Fruit fly (Drosophila melanogaster) whole organism, embryonic: ENCODE data around the gene pnt.

Experiments
- B-H2 ChIP-seq: fragments of 200-800 bp; sonication (Bioruptor generic); optimal IDR thresholded peaks from 2 replicates; lab custom pipeline; 2018; ENCODE audit warnings: missing biosample characterization, mild to moderate bottlenecking, missing genetic modification characterization
- CG11085 ChIP-seq: fragments of 200-800 bp; sonication (Bioruptor generic); IDR thresholded peaks from 2 replicates; pipeline ENCODE4 v1.3.6; 2022; ENCODE audit warnings: missing biosample characterization, missing genetic modification characterization
- CG12236 ChIP-seq: fragments of 200-800 bp; sonication (Bioruptor generic); optimal IDR thresholded peaks from 2 replicates; lab custom pipeline; 2016; ENCODE audit warnings: missing biosample characterization, missing genetic modification characterization
- CG1233 ChIP-seq: fragments of 200-800 bp; sonication (Bioruptor generic); optimal IDR thresholded peaks from 4 replicates; lab custom pipeline; 2018; ENCODE audit warnings: missing biosample characterization, mild to moderate bottlenecking, missing genetic modification characterization
- CG12942 ChIP-seq: fragments of 200-800 bp; sonication (Bioruptor generic); optimal IDR thresholded peaks from 3 replicates; lab custom pipeline; 2016; ENCODE audit warnings: missing biosample characterization, missing genetic modification characterization
- CG15269 ChIP-seq: fragments of 200-800 bp; sonication (Bioruptor generic); optimal IDR thresholded peaks from 2 replicates; lab custom pipeline; 2018; ENCODE audit warnings: missing biosample characterization, mild to moderate bottlenecking, missing genetic modification characterization, moderate library complexity
- CG2120 ChIP-seq: fragments of 200-800 bp; sonication (Bioruptor generic); optimal IDR thresholded peaks from 3 replicates; lab custom pipeline; 2016; ENCODE audit warnings: missing biosample characterization, missing genetic modification characterization
- CG30020 ChIP-seq: fragments of 200-800 bp; optimal IDR thresholded peaks from 2 replicates; lab custom pipeline; 2019; ENCODE audit warnings: missing biosample characterization, mild to moderate bottlenecking, missing genetic modification characterization, moderate library complexity
- CG30431 ChIP-seq: fragments of 200-800 bp; sonication (Bioruptor generic); optimal IDR thresholded peaks from 2 replicates; lab custom pipeline; 2017; ENCODE audit warnings: missing biosample characterization, missing genetic modification characterization
- CG31224 ChIP-seq: fragments of 200-800 bp; sonication (Bioruptor generic); IDR thresholded peaks from 2 replicates; pipeline ENCODE4 v1.3.6; 2022; ENCODE audit warnings: missing biosample characterization, missing genetic modification characterization
- CG4730 ChIP-seq: fragments of 200-800 bp; sonication (Bioruptor generic); IDR thresholded peaks from 2 replicates; pipeline ENCODE4 v1.3.6; 2022; ENCODE audit warnings: missing biosample characterization, missing genetic modification characterization
- CG6813 ChIP-seq: fragments of 200-800 bp; sonication (Bioruptor generic); optimal IDR thresholded peaks from 2 replicates; lab custom pipeline; 2017; ENCODE audit warnings: missing biosample characterization, missing genetic modification characterization, mild to moderate bottlenecking, moderate library complexity, missing genetic modification reagents
- CG8359 ChIP-seq: fragments of 200-800 bp; sonication (Bioruptor generic); optimal IDR thresholded peaks from 2 replicates; lab custom pipeline; 2017; ENCODE audit warnings: missing biosample characterization, mild to moderate bottlenecking, missing genetic modification characterization, borderline replicate concordance
- CG9437 ChIP-seq: fragments of 200-800 bp; sonication (Bioruptor generic); optimal IDR thresholded peaks from 2 replicates; lab custom pipeline; 2018; ENCODE audit warnings: missing biosample characterization, mild to moderate bottlenecking, missing genetic modification characterization
- CHES-1-like ChIP-seq: fragments of 200-800 bp; sonication (Bioruptor generic); optimal IDR thresholded peaks from 2 replicates; lab custom pipeline; 2016; ENCODE audit warnings: missing biosample characterization, missing genetic modification characterization
- Camta ChIP-seq: fragments of 200-800 bp; sonication (Bioruptor generic); optimal IDR thresholded peaks from 2 replicates; lab custom pipeline; 2016; ENCODE audit warnings: missing biosample characterization, missing genetic modification characterization
- Chrac-16 ChIP-seq: fragments of 200-800 bp; sonication (Bioruptor generic); optimal IDR thresholded peaks from 3 replicates; lab custom pipeline; 2016; ENCODE audit warnings: missing biosample characterization, missing genetic modification characterization
- D19B ChIP-seq: fragments of 200-800 bp; sonication (Bioruptor generic); optimal IDR thresholded peaks from 2 replicates; lab custom pipeline; 2017; ENCODE audit warnings: missing biosample characterization, mild to moderate bottlenecking, missing genetic modification characterization
- Dref ChIP-seq: fragments of 200-800 bp; sonication (Bioruptor generic); IDR thresholded peaks from 2 replicates; pipeline ENCODE4 v1.3.6; 2022; ENCODE audit warnings: missing biosample characterization, missing genetic modification characterization
- E2f2 ChIP-seq: fragments of 200-800 bp; sonication (Bioruptor generic); IDR thresholded peaks from 2 replicates; pipeline ENCODE4 v1.3.6; 2022; ENCODE audit warnings: missing biosample characterization, missing genetic modification characterization
- H15 ChIP-seq: fragments of 200-800 bp; sonication (Bioruptor generic); IDR thresholded peaks from 3 replicates; pipeline ENCODE4 v1.3.6; 2022; ENCODE audit warnings: missing biosample characterization, missing genetic modification characterization
- Hand ChIP-seq: fragments of 200-800 bp; sonication (Bioruptor generic); optimal IDR thresholded peaks from 2 replicates; lab custom pipeline; 2017; ENCODE audit warnings: mild to moderate bottlenecking, missing biosample characterization, missing genetic modification reagents, missing genetic modification characterization
- HmgD ChIP-seq: fragments of 200-800 bp; sonication (Bioruptor generic); optimal IDR thresholded peaks from 3 replicates; lab custom pipeline; 2016; ENCODE audit warnings: missing biosample characterization, missing genetic modification characterization
- Hsf ChIP-seq: fragments of 200-800 bp; sonication (Bioruptor generic); optimal IDR thresholded peaks from 3 replicates; lab custom pipeline; 2016; ENCODE audit warnings: missing biosample characterization, missing genetic modification characterization
- Meics ChIP-seq: fragments of 200-800 bp; sonication (Bioruptor generic); optimal IDR thresholded peaks from 2 replicates; lab custom pipeline; 2017; ENCODE audit warnings: missing biosample characterization, mild to moderate bottlenecking, missing genetic modification characterization
- Mes4 ChIP-seq: fragments of 200-800 bp; sonication (Bioruptor generic); optimal IDR thresholded peaks from 2 replicates; lab custom pipeline; 2016; ENCODE audit warnings: missing biosample characterization, missing genetic modification characterization
- NFAT ChIP-seq: fragments of 200-800 bp; sonication (Bioruptor generic); IDR thresholded peaks from 2 replicates; pipeline ENCODE4 v1.3.6; 2022; ENCODE audit warnings: missing biosample characterization, missing genetic modification characterization
- Nf-YB ChIP-seq: fragments of 200-800 bp; sonication (Bioruptor generic); optimal IDR thresholded peaks from 3 replicates; lab custom pipeline; 2019; ENCODE audit warnings: missing biosample characterization, mild to moderate bottlenecking, missing genetic modification characterization, moderate library complexity
- Oaz ChIP-seq: fragments of 200-800 bp; sonication (Bioruptor generic); IDR thresholded peaks from 2 replicates; pipeline ENCODE4 v1.3.6; 2022; ENCODE audit warnings: missing biosample characterization, missing genetic modification characterization
- Optix ChIP-seq: fragments of 200-800 bp; sonication (Bioruptor generic); IDR thresholded peaks from 3 replicates; pipeline ENCODE4 v1.3.6; 2022; ENCODE audit warnings: missing biosample characterization, missing genetic modification characterization
- Ravus ChIP-seq: fragments of 200-800 bp; sonication (Bioruptor generic); IDR thresholded peaks from 2 replicates; pipeline ENCODE4 v1.3.6; 2022; ENCODE audit warnings: missing biosample characterization, missing genetic modification characterization
- Sox102F ChIP-seq: fragments of 200-800 bp; sonication (Bioruptor generic); optimal IDR thresholded peaks from 2 replicates; lab custom pipeline; 2018; ENCODE audit warnings: missing biosample characterization, mild to moderate bottlenecking, missing genetic modification characterization, moderate library complexity
- Stat92E ChIP-seq, 3 experiments: fragments of >200 bp in 2 of 3; fragments of 200-800 bp in 1 of 3; sonication (Bioruptor generic) in 1 of 3; optimal IDR thresholded peaks; 2 replicates each; lab custom pipeline; 2017 to 2019; ENCODE audit warnings: missing biosample characterization in 3 of 3, missing genetic modification characterization in 3 of 3, mild to moderate bottlenecking in 1 of 3, moderate library complexity in 1 of 3
- Vsx1 ChIP-seq: fragments of 200-800 bp; sonication (Bioruptor generic); optimal IDR thresholded peaks from 2 replicates; lab custom pipeline; 2017; ENCODE audit warnings: missing biosample characterization, mild to moderate bottlenecking, missing genetic modification characterization, missing genetic modification reagents
- Xbp1 ChIP-seq: fragments of 200-800 bp; sonication (Bioruptor generic); optimal IDR thresholded peaks from 3 replicates; lab custom pipeline; 2016; ENCODE audit warnings: missing biosample characterization, mild to moderate bottlenecking, missing genetic modification characterization
- ac ChIP-seq: fragments of 200-800 bp; sonication (Bioruptor generic); optimal IDR thresholded peaks from 3 replicates; lab custom pipeline; 2017; ENCODE audit warnings: missing biosample characterization, mild to moderate bottlenecking, missing genetic modification characterization
- ash1 ChIP-seq: fragments of 200-800 bp; sonication (Bioruptor generic); optimal IDR thresholded peaks from 2 replicates; lab custom pipeline; 2018; ENCODE audit warnings: missing biosample characterization, mild to moderate bottlenecking, missing genetic modification characterization
- az2 ChIP-seq: fragments of 200-800 bp; sonication (Bioruptor generic); optimal IDR thresholded peaks from 3 replicates; lab custom pipeline; 2016; ENCODE audit warnings: missing biosample characterization, missing genetic modification characterization
- chinmo ChIP-seq: fragments of 200-800 bp; sonication (Bioruptor generic); IDR thresholded peaks from 4 replicates; pipeline ENCODE4 v1.3.6; 2022; ENCODE audit warnings: missing biosample characterization, missing genetic modification characterization; ENCODE audit not compliant: partially characterized antibody
- corto ChIP-seq: fragments of 200-800 bp; sonication (Bioruptor generic); optimal IDR thresholded peaks from 2 replicates; lab custom pipeline; 2016; ENCODE audit warnings: missing biosample characterization, mild to moderate bottlenecking, missing genetic modification characterization, moderate library complexity
- croc ChIP-seq: fragments of 200-800 bp; sonication (Bioruptor generic); conservative IDR thresholded peaks from 3 replicates; pipeline ENCODE4 v1.3.6; 2022; ENCODE audit warnings: missing biosample characterization, missing genetic modification characterization
- dan ChIP-seq: fragments of 200-800 bp; sonication (Bioruptor generic); IDR thresholded peaks from 2 replicates; pipeline ENCODE4 v1.3.6; 2022; ENCODE audit warnings: missing biosample characterization, missing genetic modification characterization
- kay ChIP-seq: fragments of 200-800 bp; sonication (Bioruptor generic); optimal IDR thresholded peaks from 2 replicates; lab custom pipeline; 2016; ENCODE audit warnings: missing biosample characterization, missing genetic modification characterization
- lbe ChIP-seq: fragments of 200-800 bp; sonication (Bioruptor generic); optimal IDR thresholded peaks from 2 replicates; lab custom pipeline; 2016; ENCODE audit warnings: missing biosample characterization, mild to moderate bottlenecking, missing genetic modification characterization
- p53 ChIP-seq: fragments of 200-800 bp; sonication (Bioruptor generic); optimal IDR thresholded peaks from 2 replicates; lab custom pipeline; 2016; ENCODE audit warnings: missing biosample characterization, missing genetic modification characterization
- sd ChIP-seq: fragments of 200-800 bp; sonication (Bioruptor generic); optimal IDR thresholded peaks from 3 replicates; lab custom pipeline; 2018; ENCODE audit warnings: missing biosample characterization, mild to moderate bottlenecking, missing genetic modification characterization, moderate library complexity
- slou ChIP-seq: fragments of 200-800 bp; sonication (Bioruptor generic); optimal IDR thresholded peaks from 3 replicates; lab custom pipeline; 2016; ENCODE audit warnings: missing biosample characterization, missing genetic modification characterization
- tll ChIP-seq, 2 experiments: fragments of 200-800 bp in 1 of 2; fragments of >200 bp in 1 of 2; sonication (Bioruptor generic) in 1 of 2; optimal IDR thresholded peaks; 2 replicates each; lab custom pipeline; 2017 to 2019; ENCODE audit warnings: missing biosample characterization in 2 of 2, missing genetic modification characterization in 2 of 2, mild to moderate bottlenecking in 1 of 2, moderate library complexity in 1 of 2
- ttk ChIP-seq: fragments of 200-800 bp; sonication (Bioruptor generic); IDR thresholded peaks from 2 replicates; pipeline ENCODE4 v2.1.2; 2022; ENCODE audit warnings: missing biosample characterization, missing genetic modification characterization
- wdn ChIP-seq: fragments of 200-800 bp; sonication (Bioruptor generic); IDR thresholded peaks from 2 replicates; pipeline ENCODE4 v1.3.6; 2022; ENCODE audit warnings: missing biosample characterization, missing genetic modification characterization
- zen2 ChIP-seq: fragments of 200-800 bp; sonication (Bioruptor generic); IDR thresholded peaks from 3 replicates; pipeline ENCODE4 v1.3.6; 2022; ENCODE audit warnings: missing biosample characterization, missing genetic modification characterization; ENCODE audit not compliant: partially characterized antibody

pnt gene

dm6 chr3R:23346893-23347396, 978 bp upstream of the pnt start (continued):
- TF ChIP-seq CG31224 (GFP tag; lab: Robert Waterston, UW) (no peak; the same call in 1 of the 2 replicates), CG2120 (GFP tag; lab: Kevin White, UChicago) (no peak), tll (GFP tag; optimal IDR thresholded peaks at IDR 0.05; lab: Kevin White, UChicago) (peak in 1 of 2 experiments; percentile 21), Hsf (no peak), kay (GFP tag; lab: Kevin White, UChicago) (peak; percentile 24), B-H2 (GFP tag; lab: Kevin White, UChicago) (no peak), zen2 (GFP tag; lab: Robert Waterston, UW) (no peak), Ravus (GFP tag; lab: Robert Waterston, UW) (no peak), ac (GFP tag; lab: Kevin White, UChicago) (no peak), Stat92E (GFP tag; optimal IDR thresholded peaks at IDR 0.05; lab: Kevin White, UChicago) (no peak), Vsx1 (GFP tag; lab: Kevin White, UChicago) (no peak), E2f2 (GFP tag; lab: Robert Waterston, UW) (no peak), ttk (GFP tag; lab: Robert Waterston, UW) (no peak), ash1 (GFP tag; lab: Kevin White, UChicago) (no peak), sd (tag; lab: Kevin White, UChicago) (no peak), chinmo (GFP tag; lab: Robert Waterston, UW) (no peak), CG30020 (tag; lab: Kevin White, UChicago) (no peak), CG6813 (peak; percentile 11), CHES-1-like (no peak), dan (GFP tag; lab: Robert Waterston, UW) (no peak), Optix (GFP tag; lab: Robert Waterston, UW) (no peak; the same call in 2 of the 3 replicates), lbe (no peak), CG12942 (GFP tag; lab: Kevin White, UChicago) (peak; percentile 15), Camta (GFP tag; lab: Kevin White, UChicago) (no peak), az2 (GFP tag; lab: Kevin White, UChicago) (peak; percentile 40), croc (GFP tag; lab: Robert Waterston, UW) (no peak), CG1233 (peak; percentile 33), Xbp1 (GFP tag; lab: Kevin White, UChicago) (peak; percentile 44), Chrac-16 (peak; percentile 40), Hand (GFP tag; lab: Kevin White, UChicago) (no peak), Nf-YB (GFP tag; lab: Kevin White, UChicago) (peak; percentile 0), Meics (peak; percentile 78), slou (GFP tag; lab: Kevin White, UChicago) (no peak), CG12236 (GFP tag; lab: Kevin White, UChicago) (no peak), CG15269 (tag; lab: Kevin White, UChicago) (peak; percentile 54), CG11085 (GFP tag; lab: Robert Waterston, UW) (no peak), CG4730 (no peak), p53 (GFP tag; lab: Kevin White, UChicago) (no peak), Oaz (GFP tag; lab: Robert Waterston, UW) (no peak), CG8359 (no peak), corto (GFP tag; lab: Kevin White, UChicago) (no peak), CG30431 (peak; percentile 2), NFAT (GFP tag; lab: Robert Waterston, UW) (peak; percentile 69), H15 (GFP tag; lab: Robert Waterston, UW) (0 out of 3 replicates have a peak, but pooled peaks have one; percentile 5), Sox102F (peak; percentile 57), HmgD (GFP tag; lab: Kevin White, UChicago) (no peak), Mes4 (GFP tag; lab: Kevin White, UChicago) (no peak), wdn (GFP tag; lab: Robert Waterston, UW) (no peak), D19B (GFP tag; lab: Kevin White, UChicago) (peak; percentile 20), CG9437 (GFP tag; lab: Kevin White, UChicago) (peak; percentile 43), Dref (GFP tag; lab: Robert Waterston, UW) (no peak)
